Worm (Caenorhabditis elegans): ENCODE data around the gene F21G4.5.

- TF ChIP-seq dao-5 (tag; optimal IDR thresholded peaks at IDR 0.05), result no peak
- no peak for TF ChIP-seq him-1 (tag; optimal IDR thresholded peaks at IDR 0.05)
- no peak for TF ChIP-seq W03F9.2 (tag; optimal IDR thresholded peaks at IDR 0.05)
Observed at ce11 chrX:9882112-9882511, 23.8 kb upstream of the F21G4.5 start, which contains the start of gene glo-1.

Measured in whole organism, L4/young adult.